Fruit fly (Drosophila melanogaster) Kc167 (cell line): ENCODE data around the gene CG13084.

Source experiments
- Myc ChIP-seq: fragments of >200 bp; optimal IDR thresholded peaks from 2 replicates; lab custom pipeline; 2017; ENCODE audit warnings: missing external identifiers
- psq ChIP-seq: fragments of >200 bp; optimal IDR thresholded peaks from 2 replicates; lab custom pipeline; 2017; ENCODE audit warnings: missing external identifiers

DNA sequence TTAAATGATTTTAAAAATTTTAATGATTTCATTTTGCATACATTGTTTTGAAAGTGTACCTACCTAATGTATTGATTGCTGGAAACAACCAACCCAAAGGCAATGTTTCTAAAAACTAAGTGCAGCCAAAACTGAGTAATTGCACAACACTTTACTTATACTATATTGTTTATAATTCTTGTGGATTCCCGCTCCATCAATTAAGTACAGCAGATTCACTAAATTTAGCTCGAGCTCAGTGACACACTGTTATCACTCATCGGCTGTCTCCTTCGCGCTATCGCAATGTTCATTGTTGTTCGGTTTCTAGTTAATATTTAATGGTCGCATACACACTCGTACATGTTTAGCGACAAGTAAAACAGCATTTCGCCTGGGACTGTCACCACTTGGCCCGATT, 29.0 kb upstream of the CG13084 start:
- TF ChIP-seq psq (lab: Kevin White, UChicago) (no peak), Myc (lab: Kevin White, UChicago) (no peak)
